Fruit fly (Drosophila melanogaster) whole organism, prepupa: ENCODE results near the gene CG6733.

ENCODE experiments used
- Eip93F ChIP-seq: fragments of 200-800 bp; sonication (Bioruptor generic); optimal IDR thresholded peaks from 2 replicates; lab custom pipeline; 2016; ENCODE audit warnings: missing biosample characterization, mild to moderate bottlenecking, missing genetic modification characterization
- Hr39 ChIP-seq: fragments of 200-800 bp; sonication (Bioruptor generic); optimal IDR thresholded peaks from 2 replicates; lab custom pipeline; 2016; ENCODE audit warnings: missing biosample characterization, missing genetic modification characterization
- Smox ChIP-seq: fragments of 200-800 bp; sonication (Bioruptor generic); optimal IDR thresholded peaks from 3 replicates; lab custom pipeline; 2016; ENCODE audit warnings: missing biosample characterization, missing genetic modification characterization
- fd59A ChIP-seq: fragments of 200-800 bp; sonication (Bioruptor generic); optimal IDR thresholded peaks from 2 replicates; lab custom pipeline; 2017; ENCODE audit warnings: missing biosample characterization, mild to moderate bottlenecking, missing genetic modification characterization, missing genetic modification reagents
- ss ChIP-seq, 2 experiments: fragments of 200-800 bp; sonication (Bioruptor generic); optimal IDR thresholded peaks; 2 replicates in 1 of 2; 3 replicates in 1 of 2; lab custom pipeline; 2017 to 2018; ENCODE audit warnings: mild to moderate bottlenecking in 2 of 2, missing biosample characterization in 2 of 2, missing genetic modification characterization in 2 of 2, moderate library complexity in 1 of 2

DNA sequence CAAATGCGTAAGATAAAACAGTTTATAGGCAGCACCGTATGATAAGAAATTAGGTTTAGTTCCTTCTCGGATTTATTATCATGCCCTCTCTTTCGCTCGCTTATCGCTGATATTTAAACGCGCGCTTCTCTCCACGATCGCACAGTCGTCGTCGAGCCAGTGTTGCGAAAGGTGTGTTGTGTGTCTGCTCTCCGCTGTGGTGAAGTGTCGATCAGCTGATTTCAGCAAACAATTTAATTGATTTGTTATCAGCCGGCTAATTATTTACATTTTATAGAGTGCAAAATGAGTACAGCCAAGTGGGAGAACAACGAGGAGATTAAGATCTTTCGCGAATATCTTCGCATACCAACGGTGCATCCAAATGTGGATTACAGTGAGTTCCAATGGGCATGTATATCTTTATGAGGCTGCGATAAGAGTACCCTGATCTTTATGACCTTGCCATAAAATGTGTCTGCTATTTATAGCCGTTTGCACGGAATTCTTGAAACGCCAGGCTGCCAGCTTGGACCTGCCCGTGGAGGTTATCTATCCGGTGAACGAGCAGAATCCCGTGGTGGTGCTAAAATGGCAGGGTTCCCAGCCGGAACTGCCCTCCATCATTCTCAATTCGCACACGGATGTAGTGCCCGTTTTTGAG, 5.8 kb upstream of the CG6733 start, which contains the start of the genes CG17110 and CG6726:
- TF ChIP-seq ss (GFP tag; optimal IDR thresholded peaks at IDR 0.05; lab: Kevin White, UChicago) (no peak), Eip93F (GFP tag; lab: Kevin White, UChicago) (no peak), Smox (GFP tag; lab: Kevin White, UChicago) (no peak), Hr39 (GFP tag; lab: Kevin White, UChicago) (no peak), fd59A (GFP tag; lab: Kevin White, UChicago) (no peak)
